Fruit fly (Drosophila melanogaster) whole organism: ENCODE data around the gene CG4686.

Source experiments
- CG8478 ChIP-seq: fragments of >200 bp; optimal IDR thresholded peaks from 2 replicates; lab custom pipeline; 2018; ENCODE audit warnings: inconsistent platforms
- Dll ChIP-seq: fragments of >200 bp; optimal IDR thresholded peaks from 2 replicates; lab custom pipeline; 2017
- psq ChIP-seq: fragments of >200 bp; optimal IDR thresholded peaks from 2 replicates; lab custom pipeline; 2017

dm6 chr3R:19858017-19858659 is 6.2 kb upstream of the CG4686 start:
- TF ChIP-seq Dll (lab: Kevin White, UChicago) (no peak), psq (lab: Kevin White, UChicago) (no peak), CG8478 (lab: Kevin White, UChicago) (no peak)
